Fruit fly (Drosophila melanogaster) whole organism, prepupa: ENCODE data around the gene Swip-1.

Experiments
- CG11762 ChIP-seq: fragments of 200-800 bp; sonication (Bioruptor generic); optimal IDR thresholded peaks from 3 replicates; lab custom pipeline; 2016; ENCODE audit warnings: missing biosample characterization, missing genetic modification characterization; ENCODE audit not compliant: insufficient read depth
- Eip78C ChIP-seq: fragments of 200-800 bp; sonication (Bioruptor generic); peaks from one replicate; lab custom pipeline; 2016; ENCODE audit warnings: missing biosample characterization, missing genetic modification characterization
- Ets96B ChIP-seq: fragments of 200-800 bp; optimal IDR thresholded peaks from 2 replicates; lab custom pipeline; 2019; ENCODE audit warnings: missing biosample characterization, mild to moderate bottlenecking, missing genetic modification characterization, moderate library complexity
- Lpt ChIP-seq: fragments of 200-800 bp; sonication (Bioruptor generic); optimal IDR thresholded peaks from 3 replicates; lab custom pipeline; 2016; ENCODE audit warnings: missing biosample characterization, missing genetic modification characterization
- salr ChIP-seq, 2 experiments: fragments of 200-800 bp; sonication (Bioruptor generic); optimal IDR thresholded peaks; 3 replicates each; lab custom pipeline; 2016 to 2018; ENCODE audit warnings: missing biosample characterization in 2 of 2, missing genetic modification characterization in 2 of 2, mild to moderate bottlenecking in 1 of 2
- svp ChIP-seq: fragments of 200-800 bp; sonication (Bioruptor generic); peaks from one replicate; lab custom pipeline; 2016; ENCODE audit warnings: missing biosample characterization, missing genetic modification characterization

- TF ChIP-seq Lpt (GFP tag; lab: Kevin White, UChicago) (no peak), salr (GFP tag; optimal IDR thresholded peaks at IDR 0.05; lab: Kevin White, UChicago) (no peak), Ets96B (tag; lab: Kevin White, UChicago) (no peak), Eip78C (no peak), svp (GFP tag; lab: Kevin White, UChicago) (no peak), CG11762 (no peak)
These were observed 3.6 kb upstream of the Swip-1 start, which contains the start of gene CG15169 for dm6 chr2L:18990720-18991119.
